Worm (Caenorhabditis elegans): ENCODE results near the gene oac-11.

ce11 chrII:3864652-3865051 is 3.9 kb upstream of the oac-11 start, which contains the start of gene nhr-261:
- TF ChIP-seq T26A5.8 (tag; optimal IDR thresholded peaks at IDR 0.05) (no peak), nhr-120 (GFP tag; IDR thresholded peaks at IDR 0.05) (no peak), somi-1 (GFP tag; optimal IDR thresholded peaks at IDR 0.05) (no peak), dpl-1 (GFP tag; optimal IDR thresholded peaks at IDR 0.05) (no peak)
